Worm (Caenorhabditis elegans) whole organism, dauer: ENCODE results near the gene Y17G7B.20.

ENCODE experiments used
- unc-62 ChIP-seq: sonication (generic microtip); optimal IDR thresholded peaks from 2 replicates; lab custom pipeline; 2017; ENCODE audit warnings: missing biosample characterization, missing genetic modification reagents, missing genetic modification characterization

Gene Y17G7B.20

ce11 chrII:11974048-11974995 lies 5.3 kb downstream of the Y17G7B.20 start:
- TF ChIP-seq unc-62 (GFP tag; lab: Kevin White, UChicago), result no peak

ce11 chrII:11973632-11974031 lies 6.0 kb downstream of the Y17G7B.20 start, which contains the start of gene acbp-6:
acbp-6 (minus strand) TSS chrII:11973732.
- TF ChIP-seq unc-62 (GFP tag; lab: Kevin White, UChicago), result no peak

ce11 chrII:11972266-11972665 lies 7.4 kb downstream of the Y17G7B.20 start:
- no peak for TF ChIP-seq unc-62 (GFP tag; lab: Kevin White, UChicago)

ce11 chrII:11971009-11971636 lies 8.5 kb downstream of the Y17G7B.20 start:
- TF ChIP-seq unc-62 (GFP tag; lab: Kevin White, UChicago), result no peak

ce11 chrII:11969033-11969432 lies 10.6 kb downstream of the Y17G7B.20 start:
- TF ChIP-seq unc-62 (GFP tag; lab: Kevin White, UChicago), result no peak

- no peak for TF ChIP-seq unc-62 (GFP tag; lab: Kevin White, UChicago)
Measured at ce11 chrII:11968275-11968674, 11.4 kb downstream of the Y17G7B.20 start, which contains the start of gene mex-1. mex-1 (plus strand) TSS chrII:11968637.

ce11 chrII:11967507-11968127 lies 12.0 kb downstream of the Y17G7B.20 start, which contains the start of gene W03C9.5:
W03C9.5 (minus strand) TSS chrII:11967544.
- no peak for TF ChIP-seq unc-62 (GFP tag; lab: Kevin White, UChicago)

- no peak for TF ChIP-seq unc-62 (GFP tag; lab: Kevin White, UChicago)
Measured at ce11 chrII:11966602-11967001, 13.0 kb downstream of the Y17G7B.20 start, which contains the start of gene rab-7. rab-7 (minus strand) TSS chrII:11966931.

ce11 chrII:11964847-11965246 lies 14.8 kb downstream of the Y17G7B.20 start:
- no peak for TF ChIP-seq unc-62 (GFP tag; lab: Kevin White, UChicago)

ce11 chrII:11963132-11963630 lies 16.5 kb downstream of the Y17G7B.20 start:
- no peak for TF ChIP-seq unc-62 (GFP tag; lab: Kevin White, UChicago)

ce11 chrII:11962083-11962482 lies 17.6 kb downstream of the Y17G7B.20 start, which contains the start of the genes W03C9.1 and W03C9.2:
W03C9.1 (minus strand) TSS chrII:11962128.
W03C9.2 (plus strand) TSS chrII:11962368.
- no peak for TF ChIP-seq unc-62 (GFP tag; lab: Kevin White, UChicago)

ce11 chrII:11960596-11961217 lies 18.9 kb downstream of the Y17G7B.20 start:
- TF ChIP-seq unc-62 (GFP tag; lab: Kevin White, UChicago), result no peak

- no peak for TF ChIP-seq unc-62 (GFP tag; lab: Kevin White, UChicago)
Measured at ce11 chrII:11958793-11959574, 20.7 kb downstream of the Y17G7B.20 start.

ce11 chrII:11954811-11955210 lies 24.8 kb downstream of the Y17G7B.20 start:
- no peak for TF ChIP-seq unc-62 (GFP tag; lab: Kevin White, UChicago)
